Fruit fly (Drosophila melanogaster): Measurements from ENCODE around the gene IP3K2.

The IP3K2 gene

DNA sequence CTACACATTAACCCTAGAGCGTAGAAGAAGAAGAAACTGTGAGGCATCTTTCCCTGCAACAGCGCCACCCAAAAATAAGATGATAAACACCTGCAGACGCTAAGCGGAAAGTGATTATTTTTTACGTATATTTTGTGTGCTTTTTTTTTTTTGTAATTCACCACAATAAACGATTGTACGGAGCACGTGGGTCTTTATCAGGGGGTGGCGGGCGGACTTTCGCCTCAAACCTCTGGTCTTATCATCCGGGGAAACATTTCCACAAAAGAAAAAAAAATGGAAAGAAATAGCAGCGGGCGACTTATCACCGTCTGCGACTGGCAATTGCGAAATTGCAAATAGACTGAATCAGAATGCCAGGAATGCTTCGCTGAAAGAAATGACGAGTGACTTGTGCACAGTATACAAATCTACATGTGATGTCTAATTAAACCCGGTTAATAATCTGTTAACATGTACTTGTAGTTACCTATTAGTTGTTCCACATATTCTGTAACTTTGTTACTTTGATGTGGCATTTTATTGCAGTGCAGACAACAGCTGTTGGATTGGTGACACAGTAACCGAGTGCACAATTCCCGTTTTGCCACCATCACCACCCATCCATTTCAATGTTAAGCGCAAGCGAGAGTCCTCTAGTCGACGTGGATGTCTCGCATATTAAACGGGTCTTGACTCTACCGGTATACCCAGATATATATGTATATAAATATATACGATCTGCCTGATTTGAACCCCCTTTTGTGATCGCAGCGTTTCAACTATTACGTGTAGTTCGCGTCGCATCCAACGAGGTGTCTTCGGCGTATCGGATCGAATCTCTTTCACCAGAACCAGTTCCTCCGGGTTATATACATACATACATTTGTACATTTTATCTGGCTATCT lies 28.6 kb downstream of the IP3K2 start:
- TF ChIP-seq CTCF (optimal IDR thresholded peaks at IDR 0.05), result no peak
- no peak for TF ChIP-seq CG8478 (optimal IDR thresholded peaks at IDR 0.05)

- TF ChIP-seq CTCF (optimal IDR thresholded peaks at IDR 0.05), result no peak
These were observed 29.3 kb downstream of the IP3K2 start for dm6 chrX:13332702-13333243.

DNA sequence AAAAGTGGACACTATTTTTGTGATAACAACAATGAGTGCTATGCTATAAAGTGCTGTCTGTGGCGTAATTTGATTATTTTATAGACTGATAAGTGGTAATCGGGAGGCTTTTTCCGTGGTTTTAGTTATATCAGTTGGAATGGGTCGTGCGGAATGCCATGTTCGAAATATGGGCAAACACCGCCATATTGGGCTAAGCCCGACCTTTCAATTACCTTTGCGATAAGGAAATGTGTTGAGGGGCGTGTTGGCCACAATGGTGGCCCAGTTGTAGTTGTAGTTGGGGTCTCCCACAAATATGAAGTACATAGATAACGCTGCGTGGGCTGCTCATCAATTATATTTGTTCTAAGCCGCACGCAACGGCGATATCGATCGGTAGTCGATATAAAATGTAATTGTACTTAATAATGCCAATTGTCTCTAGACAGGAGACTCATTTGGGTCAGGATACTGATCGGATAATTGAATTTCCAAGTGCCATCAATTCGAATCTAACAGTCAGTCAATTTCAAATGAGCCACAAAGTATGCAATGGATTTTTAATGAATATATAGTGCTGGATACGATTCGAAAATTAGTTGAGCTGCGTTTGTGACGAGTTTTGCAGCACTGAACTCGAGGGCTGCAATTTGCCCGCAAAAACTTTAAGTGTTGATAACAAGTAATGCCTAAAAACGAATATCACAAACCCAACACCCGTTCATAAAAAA lies 31.2 kb downstream of the IP3K2 start:
- TF ChIP-seq CG8478 (optimal IDR thresholded peaks at IDR 0.05) (no peak), CTCF (optimal IDR thresholded peaks at IDR 0.05) (no peak)

DNA sequence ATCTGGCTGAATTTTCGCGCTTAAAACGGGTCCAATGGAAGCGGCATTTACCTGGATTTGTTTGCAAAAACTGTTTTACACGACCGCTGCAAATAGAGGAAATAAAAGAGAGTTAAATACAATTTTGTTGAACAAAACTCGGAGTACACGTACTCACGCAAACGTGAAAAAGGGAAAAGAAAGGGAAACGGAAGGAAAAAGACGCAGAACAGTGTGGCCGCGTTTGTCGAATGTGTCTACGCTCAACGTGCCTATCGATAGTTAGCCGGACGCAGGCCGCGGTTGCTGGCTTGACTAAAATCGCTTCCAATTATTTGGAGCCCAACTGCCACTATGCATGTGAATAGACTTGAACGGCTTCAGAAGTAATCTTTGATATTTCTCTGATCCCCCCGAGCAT lies 34.0 kb downstream of the IP3K2 start, which contains the start of gene RpS15Aa:
Gene RpS15Aa (minus strand): TSS at position 252 of the 400 bp plus-strand sequence.
- TF ChIP-seq CTCF (optimal IDR thresholded peaks at IDR 0.05) (peak; percentile 25 to 44), CG8478 (optimal IDR thresholded peaks at IDR 0.05) (no peak)

DNA sequence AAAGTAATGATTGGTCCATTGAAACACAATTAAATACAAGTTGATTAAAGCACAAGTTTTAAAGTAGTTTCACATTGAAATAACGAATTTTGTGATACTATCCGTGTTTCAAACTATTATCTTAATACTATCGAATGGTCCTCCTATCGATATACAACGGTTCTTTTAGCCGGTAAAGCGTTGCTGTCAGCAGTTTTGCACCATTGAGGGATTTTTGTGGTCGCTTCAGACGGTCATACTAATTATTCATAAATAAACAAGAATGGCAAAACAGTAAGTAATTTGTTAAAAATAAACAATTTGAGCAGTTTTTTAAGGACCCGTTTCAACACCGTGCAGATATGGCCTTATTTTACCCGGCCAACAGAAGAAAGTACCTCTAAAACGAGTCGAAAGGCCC lies 34.7 kb downstream of the IP3K2 start, which contains the start of gene CG15747:
Gene CG15747 (plus strand): TSS at position 206 of the 400 bp plus-strand sequence.
- TF ChIP-seq CG8478 (optimal IDR thresholded peaks at IDR 0.05) (no peak), CTCF (optimal IDR thresholded peaks at IDR 0.05) (peak in 1 of 2 experiments; percentile 12)

DNA sequence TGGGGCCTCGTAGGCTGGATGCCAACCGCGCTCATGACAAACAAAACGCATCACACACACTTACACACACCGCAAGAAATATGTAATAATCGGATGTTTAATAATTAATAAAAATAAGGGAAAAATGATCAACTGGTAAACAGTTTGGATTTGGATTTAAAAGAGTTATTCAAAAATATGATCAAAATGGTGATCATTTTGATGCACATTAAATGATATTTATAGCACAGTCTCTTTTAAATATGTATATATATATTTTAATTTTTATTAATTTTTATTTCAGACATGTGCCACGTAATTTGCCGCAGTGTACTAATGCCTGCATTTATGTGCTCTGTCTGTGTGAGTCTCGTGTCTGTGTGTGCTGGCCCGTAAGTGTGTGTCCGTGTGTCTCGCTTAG lies 41.9 kb downstream of the IP3K2 start:
- TF ChIP-seq CG8478 (optimal IDR thresholded peaks at IDR 0.05) (no peak), CTCF (optimal IDR thresholded peaks at IDR 0.05) (no peak)

dm6 chrX:13346998-13347397 lies 43.6 kb downstream of the IP3K2 start:
- TF ChIP-seq CG8478 (optimal IDR thresholded peaks at IDR 0.05) (no peak), CTCF (optimal IDR thresholded peaks at IDR 0.05) (no peak)

DNA sequence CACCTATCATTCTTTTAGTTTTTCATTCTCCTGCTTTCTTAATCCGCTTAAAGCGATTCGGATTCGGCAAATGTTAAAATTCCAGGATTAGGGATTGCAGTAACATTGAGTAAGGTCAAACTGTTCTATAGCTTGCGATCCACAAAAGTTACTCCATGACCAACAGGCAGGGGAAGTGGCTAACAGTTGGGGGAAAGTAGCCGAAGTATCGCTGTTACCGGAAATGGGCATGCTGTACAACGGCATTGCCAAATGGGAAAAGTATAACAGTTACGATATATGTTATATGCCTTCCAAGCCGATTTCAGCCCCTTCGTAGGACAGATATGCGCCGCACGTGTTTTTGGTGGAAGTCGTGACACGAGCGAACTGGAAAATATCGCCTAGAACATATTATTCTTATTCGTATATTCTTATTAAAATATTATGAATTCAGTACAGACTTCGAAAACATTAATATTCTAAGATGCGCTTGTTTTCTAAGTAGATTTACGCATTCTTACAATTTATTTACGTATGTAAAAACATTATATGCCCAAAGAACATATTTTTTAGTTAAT lies 54.9 kb downstream of the IP3K2 start:
- TF ChIP-seq CTCF (optimal IDR thresholded peaks at IDR 0.05) (no peak), CG8478 (optimal IDR thresholded peaks at IDR 0.05) (no peak)

- no peak for TF ChIP-seq CG8478 (optimal IDR thresholded peaks at IDR 0.05)
These were observed 55.5 kb downstream of the IP3K2 start, which contains the start of gene Syt12 for dm6 chrX:13358948-13359347. Gene Syt12, plus strand, starts transcription at chrX:13359248.

dm6 chrX:13368149-13368548 lies 64.7 kb downstream of the IP3K2 start, which contains the start of gene dmrt11E:
Gene dmrt11E, plus strand, starts transcription at chrX:13368191.
- no peak for TF ChIP-seq CG8478 (optimal IDR thresholded peaks at IDR 0.05)
- TF ChIP-seq CTCF (optimal IDR thresholded peaks at IDR 0.05), result no peak

DNA sequence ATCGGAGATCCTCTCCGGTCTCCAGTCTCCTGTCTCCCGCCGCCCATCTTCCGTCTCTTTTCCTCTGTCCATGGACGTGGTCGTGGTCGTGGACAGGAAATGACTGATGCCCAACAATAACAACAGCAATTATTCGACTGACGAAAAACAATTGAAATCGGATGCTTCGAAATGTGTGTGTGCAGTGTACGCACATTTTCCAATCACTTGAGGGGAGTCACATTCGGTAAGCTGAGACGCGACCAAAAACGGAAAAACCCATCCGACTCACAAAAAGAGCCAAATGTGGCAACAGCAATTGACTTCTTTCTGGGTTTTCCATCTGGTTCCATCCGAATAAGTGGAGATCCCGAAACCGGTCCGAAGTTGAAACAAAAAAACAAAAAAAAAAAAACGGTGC lies 66.0 kb downstream of the IP3K2 start:
- no peak for TF ChIP-seq CG8478 (optimal IDR thresholded peaks at IDR 0.05)
- TF ChIP-seq CTCF (optimal IDR thresholded peaks at IDR 0.05), result no peak

DNA sequence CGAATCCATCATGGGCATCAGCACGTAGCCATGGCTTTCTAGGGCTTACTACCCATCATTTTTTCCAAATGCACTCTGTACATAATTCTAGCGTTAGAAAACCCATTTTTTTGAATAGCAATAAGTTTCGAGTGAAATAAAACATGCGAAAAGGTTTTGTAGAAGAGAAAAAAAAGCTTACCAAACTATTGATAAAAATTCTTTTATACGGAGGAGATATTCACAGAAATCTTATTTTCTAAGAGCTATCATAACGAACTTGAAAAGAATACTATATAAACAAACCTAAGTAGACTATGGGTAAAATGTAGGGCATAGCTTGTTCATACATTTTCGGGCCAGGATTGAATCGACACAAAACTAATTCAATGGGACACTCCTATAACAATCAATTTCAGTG lies 66.9 kb downstream of the IP3K2 start, which contains the start of gene CG1640:
Gene CG1640 (plus strand): TSS at position 301 of the 400 bp plus-strand sequence.
- TF ChIP-seq CTCF (optimal IDR thresholded peaks at IDR 0.05) (no peak), CG8478 (optimal IDR thresholded peaks at IDR 0.05) (no peak)

dm6 chrX:13370826-13371703 lies 67.6 kb downstream of the IP3K2 start:
- TF ChIP-seq CTCF (optimal IDR thresholded peaks at IDR 0.05) (no peak), CG8478 (optimal IDR thresholded peaks at IDR 0.05) (no peak)

DNA sequence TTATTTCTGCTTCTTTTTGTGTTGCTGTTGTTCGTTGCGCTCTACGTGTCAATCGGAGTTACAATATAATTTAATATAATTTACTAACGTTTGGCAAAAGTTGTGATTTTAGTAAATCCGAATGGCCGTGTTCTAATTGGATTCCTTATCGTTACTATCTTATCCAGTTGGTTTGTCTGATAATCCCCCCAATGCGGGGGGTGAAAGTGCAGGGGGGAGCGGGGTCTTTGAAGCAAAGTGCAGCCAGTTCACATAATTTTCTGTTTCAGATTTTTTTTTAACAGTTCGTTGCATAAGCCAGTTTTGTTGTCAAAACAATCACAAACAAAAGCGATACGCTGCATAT lies 68.2 kb downstream of the IP3K2 start:
- no peak for TF ChIP-seq CTCF (optimal IDR thresholded peaks at IDR 0.05)
- TF ChIP-seq CG8478 (optimal IDR thresholded peaks at IDR 0.05), result no peak

Measured in S2 (cell line).